Fruit fly (Drosophila melanogaster) whole organism, embryonic: ENCODE data around the gene CG31872.

ENCODE experiments used
- ATbp ChIP-seq: fragments of 200-800 bp; sonication (Bioruptor generic); optimal IDR thresholded peaks from 2 replicates; lab custom pipeline; 2017; ENCODE audit warnings: missing biosample characterization, mild to moderate bottlenecking, missing genetic modification characterization, missing genetic modification reagents
- Asciz ChIP-seq: fragments of 200-800 bp; sonication (Bioruptor generic); optimal IDR thresholded peaks from 2 replicates; lab custom pipeline; 2017; ENCODE audit warnings: missing biosample characterization, mild to moderate bottlenecking, missing genetic modification characterization, missing genetic modification reagents
- B-H1 ChIP-seq: fragments of 200-800 bp; sonication (Bioruptor generic); IDR thresholded peaks from 3 replicates; pipeline ENCODE4 v1.3.6; 2022; ENCODE audit warnings: missing biosample characterization, missing genetic modification characterization
- CG12942 ChIP-seq: fragments of 200-800 bp; sonication (Bioruptor generic); optimal IDR thresholded peaks from 3 replicates; lab custom pipeline; 2016; ENCODE audit warnings: missing biosample characterization, missing genetic modification characterization
- CG13894 ChIP-seq: fragments of 200-800 bp; sonication (Bioruptor generic); optimal IDR thresholded peaks from 3 replicates; lab custom pipeline; 2018; ENCODE audit warnings: missing biosample characterization, mild to moderate bottlenecking, missing genetic modification characterization, moderate library complexity
- CG14050 ChIP-seq: fragments of 200-800 bp; sonication (Bioruptor generic); IDR thresholded peaks from 3 replicates; pipeline ENCODE4 v1.3.6; 2022; ENCODE audit warnings: missing biosample characterization, missing genetic modification characterization
- CG18619 ChIP-seq: fragments of 200-800 bp; sonication (Bioruptor generic); optimal IDR thresholded peaks from 3 replicates; lab custom pipeline; 2017; ENCODE audit warnings: missing biosample characterization, mild to moderate bottlenecking, missing genetic modification characterization
- CG2120 ChIP-seq: fragments of 200-800 bp; sonication (Bioruptor generic); optimal IDR thresholded peaks from 3 replicates; lab custom pipeline; 2016; ENCODE audit warnings: missing biosample characterization, missing genetic modification characterization
- CG2875 ChIP-seq: fragments of 200-800 bp; sonication (Bioruptor generic); optimal IDR thresholded peaks from 2 replicates; lab custom pipeline; 2017; ENCODE audit warnings: missing biosample characterization, mild to moderate bottlenecking, missing genetic modification characterization, missing genetic modification reagents
- CG2889 ChIP-seq: fragments of 200-800 bp; sonication (Bioruptor generic); IDR thresholded peaks from 3 replicates; pipeline ENCODE4 v1.3.6; 2022; ENCODE audit warnings: missing biosample characterization, missing genetic modification characterization
- CG32532 ChIP-seq: fragments of 200-800 bp; sonication (Bioruptor generic); IDR thresholded peaks from 2 replicates; pipeline ENCODE4 v1.3.6; 2022; ENCODE audit warnings: missing biosample characterization, missing genetic modification characterization
- CG4730 ChIP-seq: fragments of 200-800 bp; sonication (Bioruptor generic); IDR thresholded peaks from 2 replicates; pipeline ENCODE4 v1.3.6; 2022; ENCODE audit warnings: missing biosample characterization, missing genetic modification characterization
- E2f1 ChIP-seq: fragments of 200-800 bp; sonication (Bioruptor generic); IDR thresholded peaks from 2 replicates; pipeline ENCODE4 v1.3.6; 2022; ENCODE audit warnings: missing biosample characterization, missing genetic modification characterization
- Fer3 ChIP-seq: fragments of 200-800 bp; sonication (Bioruptor generic); optimal IDR thresholded peaks from 2 replicates; lab custom pipeline; 2018; ENCODE audit warnings: missing biosample characterization, mild to moderate bottlenecking, missing genetic modification characterization, moderate library complexity
- HLH4C ChIP-seq: fragments of 200-800 bp; sonication (Bioruptor generic); IDR thresholded peaks from 3 replicates; pipeline ENCODE4 v1.3.6; 2022; ENCODE audit warnings: missing biosample characterization, missing genetic modification characterization; ENCODE audit not compliant: partially characterized antibody
- Hand ChIP-seq: fragments of 200-800 bp; sonication (Bioruptor generic); optimal IDR thresholded peaks from 2 replicates; lab custom pipeline; 2017; ENCODE audit warnings: mild to moderate bottlenecking, missing biosample characterization, missing genetic modification reagents, missing genetic modification characterization
- Med ChIP-seq: fragments of 200-800 bp; sonication (Bioruptor generic); peaks from one replicate; lab custom pipeline; 2016; ENCODE audit warnings: missing biosample characterization, missing genetic modification characterization, mild to moderate bottlenecking, inconsistent platforms, moderate library complexity
- Meics ChIP-seq: fragments of 200-800 bp; sonication (Bioruptor generic); optimal IDR thresholded peaks from 2 replicates; lab custom pipeline; 2017; ENCODE audit warnings: missing biosample characterization, mild to moderate bottlenecking, missing genetic modification characterization
- NK7.1 ChIP-seq: fragments of 200-800 bp; sonication (Bioruptor generic); optimal IDR thresholded peaks from 3 replicates; lab custom pipeline; 2016; ENCODE audit warnings: missing biosample characterization, missing genetic modification characterization
- Nf-YC ChIP-seq: fragments of 200-800 bp; optimal IDR thresholded peaks from 3 replicates; lab custom pipeline; 2019; ENCODE audit warnings: missing biosample characterization, mild to moderate bottlenecking, missing genetic modification characterization, moderate library complexity
- Oaz ChIP-seq: fragments of 200-800 bp; sonication (Bioruptor generic); IDR thresholded peaks from 2 replicates; pipeline ENCODE4 v1.3.6; 2022; ENCODE audit warnings: missing biosample characterization, missing genetic modification characterization
- Sox100B ChIP-seq: fragments of 200-800 bp; sonication (Bioruptor generic); optimal IDR thresholded peaks from 3 replicates; lab custom pipeline; 2018; ENCODE audit warnings: missing biosample characterization, mild to moderate bottlenecking, missing genetic modification characterization
- Trl ChIP-seq, 3 experiments: fragments of >200 bp in 2 of 3; fragments of 200-800 bp in 1 of 3; sonication (Bioruptor generic) in 1 of 3; optimal IDR thresholded peaks; 2 replicates in 1 of 3; 3 replicates in 2 of 3; lab custom pipeline; 2016 to 2017; ENCODE audit warnings: missing biosample characterization in 1 of 3, missing genetic modification characterization in 1 of 3
- Usf ChIP-seq: fragments of 200-800 bp; sonication (Bioruptor generic); optimal IDR thresholded peaks from 2 replicates; lab custom pipeline; 2017; ENCODE audit warnings: missing genotype, missing biosample characterization, missing genetic modification characterization
- Vsx1 ChIP-seq: fragments of 200-800 bp; sonication (Bioruptor generic); optimal IDR thresholded peaks from 2 replicates; lab custom pipeline; 2017; ENCODE audit warnings: missing biosample characterization, mild to moderate bottlenecking, missing genetic modification characterization, missing genetic modification reagents
- abd-A ChIP-seq: fragments of 200-800 bp; sonication (Bioruptor generic); optimal IDR thresholded peaks from 3 replicates; lab custom pipeline; 2019; ENCODE audit warnings: missing biosample characterization, mild to moderate bottlenecking, missing genetic modification characterization, moderate library complexity
- bab2 ChIP-seq: fragments of 200-800 bp; sonication (Bioruptor generic); optimal IDR thresholded peaks from 2 replicates; lab custom pipeline; 2016; ENCODE audit warnings: missing biosample characterization, missing genetic modification characterization
- cas ChIP-seq: fragments of 200-800 bp; sonication (Bioruptor generic); IDR thresholded peaks from 2 replicates; pipeline ENCODE4 v1.3.6; 2022; ENCODE audit warnings: missing biosample characterization, missing genetic modification characterization
- chinmo ChIP-seq: fragments of 200-800 bp; sonication (Bioruptor generic); IDR thresholded peaks from 4 replicates; pipeline ENCODE4 v1.3.6; 2022; ENCODE audit warnings: missing biosample characterization, missing genetic modification characterization; ENCODE audit not compliant: partially characterized antibody
- corto ChIP-seq: fragments of 200-800 bp; sonication (Bioruptor generic); optimal IDR thresholded peaks from 2 replicates; lab custom pipeline; 2016; ENCODE audit warnings: missing biosample characterization, mild to moderate bottlenecking, missing genetic modification characterization, moderate library complexity
- danr ChIP-seq: fragments of 200-800 bp; sonication (Bioruptor generic); IDR thresholded peaks from 2 replicates; pipeline ENCODE4 v1.3.6; 2022; ENCODE audit warnings: missing biosample characterization, missing genetic modification characterization
- dimm ChIP-seq: fragments of 200-800 bp; sonication (Bioruptor generic); IDR thresholded peaks from 2 replicates; pipeline ENCODE4 v1.3.6; 2022; ENCODE audit warnings: missing biosample characterization, missing genetic modification characterization
- disco-r ChIP-seq: fragments of 200-800 bp; sonication (Bioruptor generic); optimal IDR thresholded peaks from 2 replicates; lab custom pipeline; 2016; ENCODE audit warnings: missing biosample characterization, missing genetic modification characterization
- dmrt99B ChIP-seq: fragments of 200-800 bp; sonication (Bioruptor generic); optimal IDR thresholded peaks from 2 replicates; lab custom pipeline; 2018; ENCODE audit warnings: missing biosample characterization, mild to moderate bottlenecking, missing genetic modification characterization, moderate library complexity
- exex ChIP-seq: fragments of 200-800 bp; sonication (Bioruptor generic); optimal IDR thresholded peaks from 4 replicates; lab custom pipeline; 2018; ENCODE audit warnings: missing biosample characterization, mild to moderate bottlenecking, missing genetic modification characterization, moderate library complexity
- gem ChIP-seq: fragments of 200-800 bp; sonication (Bioruptor generic); optimal IDR thresholded peaks from 2 replicates; lab custom pipeline; 2019; ENCODE audit warnings: missing biosample characterization, mild to moderate bottlenecking, missing genetic modification characterization, moderate library complexity
- gfzf ChIP-seq: fragments of 200-800 bp; sonication (Bioruptor generic); optimal IDR thresholded peaks from 2 replicates; lab custom pipeline; 2016; ENCODE audit warnings: missing biosample characterization, mild to moderate bottlenecking, missing genetic modification characterization, moderate library complexity
- gro ChIP-seq: fragments of 200-800 bp; sonication (Bioruptor generic); optimal IDR thresholded peaks from 2 replicates; lab custom pipeline; 2016; ENCODE audit warnings: missing biosample characterization, missing genetic modification characterization
- her ChIP-seq: fragments of 200-800 bp; sonication (Bioruptor generic); optimal IDR thresholded peaks from 2 replicates; lab custom pipeline; 2016; ENCODE audit warnings: missing biosample characterization, missing genetic modification characterization
- kay ChIP-seq: fragments of 200-800 bp; sonication (Bioruptor generic); optimal IDR thresholded peaks from 2 replicates; lab custom pipeline; 2016; ENCODE audit warnings: missing biosample characterization, missing genetic modification characterization
- lola ChIP-seq, 3 experiments: fragments of >200 bp in 2 of 3; fragments of 200-800 bp in 1 of 3; sonication (Bioruptor generic) in 1 of 3; optimal IDR thresholded peaks; 2 replicates each; lab custom pipeline; 2017 to 2019; ENCODE audit warnings: missing biosample characterization in 3 of 3, missing genetic modification characterization in 3 of 3, mild to moderate bottlenecking in 1 of 3, moderate library complexity in 1 of 3
- nerfin-2 ChIP-seq: fragments of 200-800 bp; sonication (Bioruptor generic); IDR thresholded peaks from 2 replicates; pipeline ENCODE4 v1.3.6; 2022; ENCODE audit warnings: missing biosample characterization, missing genetic modification characterization; ENCODE audit not compliant: partially characterized antibody
- org-1 ChIP-seq: fragments of 200-800 bp; sonication (Bioruptor generic); optimal IDR thresholded peaks from 2 replicates; lab custom pipeline; 2017; ENCODE audit warnings: missing biosample characterization, missing genetic modification characterization
- pros ChIP-seq: fragments of 200-800 bp; sonication (Bioruptor generic); optimal IDR thresholded peaks from 3 replicates; lab custom pipeline; 2019; ENCODE audit warnings: missing biosample characterization, mild to moderate bottlenecking, missing genetic modification characterization, moderate library complexity
- slbo ChIP-seq: fragments of 200-800 bp; sonication (Bioruptor generic); IDR thresholded peaks from 2 replicates; pipeline ENCODE4 v1.3.6; 2022; ENCODE audit warnings: missing biosample characterization, missing genetic modification characterization
- sob ChIP-seq: fragments of 200-800 bp; sonication (Bioruptor generic); IDR thresholded peaks from 2 replicates; pipeline ENCODE4 v1.3.6; 2022; ENCODE audit warnings: missing biosample characterization, missing genetic modification characterization
- sqz ChIP-seq: fragments of 200-800 bp; sonication (Bioruptor generic); optimal IDR thresholded peaks from 3 replicates; lab custom pipeline; 2018; ENCODE audit warnings: missing biosample characterization, mild to moderate bottlenecking, missing genetic modification characterization
- trh ChIP-seq: fragments of 200-800 bp; sonication (Bioruptor generic); optimal IDR thresholded peaks from 2 replicates; lab custom pipeline; 2016; ENCODE audit warnings: missing biosample characterization, missing genetic modification characterization
- vvl ChIP-seq: fragments of 200-800 bp; sonication (Bioruptor generic); IDR thresholded peaks from 2 replicates; pipeline ENCODE4 v1.3.6; 2022; ENCODE audit warnings: missing biosample characterization, missing genetic modification characterization
- zen ChIP-seq: fragments of 200-800 bp; sonication (Bioruptor generic); optimal IDR thresholded peaks from 3 replicates; lab custom pipeline; 2018; ENCODE audit warnings: missing biosample characterization, mild to moderate bottlenecking, missing genetic modification characterization, moderate library complexity

The CG31872 gene

DNA sequence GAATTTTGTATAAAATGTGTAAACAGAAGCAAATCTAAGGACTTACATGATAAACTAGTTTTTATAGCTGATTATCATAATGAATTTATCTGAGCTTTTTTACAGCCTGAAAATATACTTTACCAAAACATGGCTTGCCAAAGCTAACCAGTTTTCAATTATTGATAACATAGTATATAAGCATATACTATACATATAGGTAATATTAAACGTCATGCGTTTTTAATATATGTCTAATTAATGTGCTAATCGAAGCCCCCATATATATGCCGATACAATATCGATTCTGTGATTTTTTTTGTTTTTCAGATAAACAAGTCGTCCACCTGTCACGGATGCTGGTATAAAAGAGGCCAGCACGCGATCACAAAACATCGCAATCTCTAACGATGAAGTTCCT lies 41.9 kb downstream of the CG31872 start, which contains the start of gene CG17107 (continued):
- TF ChIP-seq Meics (no peak), sqz (GFP tag; lab: Kevin White, UChicago) (no peak), E2f1 (GFP tag; lab: Robert Waterston, UW) (no peak), CG2889 (GFP tag; lab: Robert Waterston, UW) (no peak)

DNA sequence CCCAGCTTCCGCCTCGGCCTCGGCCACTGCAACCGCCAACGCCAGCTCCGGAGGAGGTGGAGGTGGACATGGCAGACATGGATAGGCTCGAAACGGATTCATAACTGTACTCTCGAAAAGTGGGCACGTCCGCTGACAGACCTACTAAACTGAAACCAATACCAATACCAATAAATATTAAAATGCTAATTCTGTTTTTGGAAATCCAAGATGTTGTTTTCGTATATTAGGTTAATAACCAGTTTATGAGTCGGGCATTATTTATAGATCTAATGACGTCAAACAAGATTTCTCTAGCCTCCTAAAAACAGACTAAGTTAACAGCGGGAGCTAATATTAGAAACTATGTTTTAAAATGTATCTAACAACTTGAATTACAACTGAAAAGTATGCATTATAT lies 42.5 kb downstream of the CG31872 start:
- TF ChIP-seq bab2 (GFP tag; lab: Kevin White, UChicago) (no peak), CG13894 (tag; lab: Kevin White, UChicago) (peak; percentile 8), Nf-YC (tag; lab: Kevin White, UChicago) (no peak), cas (GFP tag; lab: Robert Waterston, UW) (no peak), dimm (GFP tag; lab: Robert Waterston, UW) (no peak), HLH4C (no peak), danr (GFP tag; lab: Robert Waterston, UW) (no peak), Asciz (no peak), CG14050 (no peak), slbo (0 out of 2 replicates have a peak, but pooled peaks have one; percentile 16), lola (GFP tag; optimal IDR thresholded peaks at IDR 0.05; lab: Kevin White, UChicago) (no peak), abd-A (tag; lab: Kevin White, UChicago) (peak; percentile 95), CG12942 (GFP tag; lab: Kevin White, UChicago) (no peak), Hand (no peak), NK7.1 (GFP tag; lab: Kevin White, UChicago) (no peak), ATbp (GFP tag; lab: Kevin White, UChicago) (no peak), trh (no peak), sob (GFP tag; lab: Robert Waterston, UW) (no peak), her (GFP tag; lab: Kevin White, UChicago) (no peak), disco-r (GFP tag; lab: Kevin White, UChicago) (no peak), nerfin-2 (GFP tag; lab: Robert Waterston, UW) (no peak), pros (GFP tag; lab: Kevin White, UChicago) (peak; percentile 42), dmrt99B (no peak), org-1 (no peak), Oaz (GFP tag; lab: Robert Waterston, UW) (no peak), chinmo (GFP tag; lab: Robert Waterston, UW) (0 out of 4 replicates have a peak, but pooled peaks have one; percentile 50), vvl (peak; percentile 69; the same call in 1 of the 2 replicates), exex (tag; lab: Kevin White, UChicago) (no peak), kay (GFP tag; lab: Kevin White, UChicago) (no peak), gfzf (no peak), Vsx1 (peak; percentile 12), CG32532 (GFP tag; lab: Robert Waterston, UW) (no peak)

dm6 chr2L:10682912-10683311 lies 43.2 kb downstream of the CG31872 start:
- no peak for TF ChIP-seq CG18619 (GFP tag; lab: Kevin White, UChicago)
- peak; percentile 56 for TF ChIP-seq CG2120 (GFP tag; lab: Kevin White, UChicago)
- TF ChIP-seq CG2875 (GFP tag; lab: Kevin White, UChicago) = no peak
- TF ChIP-seq Sox100B (GFP tag; lab: Kevin White, UChicago) = no peak
- TF ChIP-seq Med (GFP tag; lab: Kevin White, UChicago) = peak; percentile 87
- TF ChIP-seq gem = peak; percentile 42
- TF ChIP-seq Usf = peak; percentile 7
- TF ChIP-seq CG4730 (GFP tag; lab: Robert Waterston, UW) = no peak
- no peak for TF ChIP-seq org-1
- no peak for TF ChIP-seq B-H1 (GFP tag; lab: Robert Waterston, UW)
- no peak for TF ChIP-seq Fer3
- TF ChIP-seq gro (GFP tag; lab: Kevin White, UChicago) = peak; percentile 22
- no peak for TF ChIP-seq zen (tag; lab: Kevin White, UChicago)
- TF ChIP-seq corto = no peak
- TF ChIP-seq Trl (optimal IDR thresholded peaks at IDR 0.05; lab: Kevin White, UChicago) = no peak
- TF ChIP-seq Trl (GFP tag; optimal IDR thresholded peaks at IDR 0.05; lab: Kevin White, UChicago) = no peak
